Fruit fly (Drosophila melanogaster) whole organism, embryonic: ENCODE results near the gene CG14625.
A peak's percentile ranks its signal among the peaks of the same experiment; 100 is the strongest.

Source experiments
- Abd-B ChIP-seq: fragments of 200-800 bp; sonication (Bioruptor generic); optimal IDR thresholded peaks from 2 replicates; lab custom pipeline; 2018; ENCODE audit warnings: missing biosample characterization, mild to moderate bottlenecking, missing genetic modification characterization, moderate library complexity
- B-H2 ChIP-seq: fragments of 200-800 bp; sonication (Bioruptor generic); optimal IDR thresholded peaks from 2 replicates; lab custom pipeline; 2018; ENCODE audit warnings: missing biosample characterization, mild to moderate bottlenecking, missing genetic modification characterization
- CG10274 ChIP-seq: fragments of 200-800 bp; sonication (Bioruptor generic); optimal IDR thresholded peaks from 3 replicates; lab custom pipeline; 2017; ENCODE audit warnings: missing biosample characterization, mild to moderate bottlenecking, missing genetic modification characterization
- CG10321 ChIP-seq: fragments of 200-800 bp; sonication (Bioruptor generic); IDR thresholded peaks from 2 replicates; pipeline ENCODE4 v1.3.6; 2022; ENCODE audit warnings: missing biosample characterization, missing genetic modification characterization
- CG10654 ChIP-seq: fragments of 200-800 bp; sonication (Bioruptor generic); optimal IDR thresholded peaks from 2 replicates; lab custom pipeline; 2016; ENCODE audit warnings: missing biosample characterization, missing genetic modification characterization
- CG10959 ChIP-seq: fragments of 200-800 bp; sonication (Bioruptor generic); IDR thresholded peaks from 2 replicates; pipeline ENCODE4 v1.3.6; 2022; ENCODE audit warnings: missing biosample characterization, missing genetic modification characterization
- CG10979 ChIP-seq: fragments of 200-800 bp; sonication (Bioruptor generic); optimal IDR thresholded peaks from 2 replicates; lab custom pipeline; 2018; ENCODE audit warnings: missing biosample characterization, mild to moderate bottlenecking, missing genetic modification characterization, moderate library complexity
- CG12299 ChIP-seq: fragments of 200-800 bp; sonication (Bioruptor generic); optimal IDR thresholded peaks from 2 replicates; lab custom pipeline; 2018; ENCODE audit warnings: missing biosample characterization, mild to moderate bottlenecking, missing genetic modification characterization
- CG15601 ChIP-seq: fragments of 200-800 bp; sonication (Bioruptor generic); optimal IDR thresholded peaks from 3 replicates; lab custom pipeline; 2019; ENCODE audit warnings: missing biosample characterization, mild to moderate bottlenecking, missing genetic modification characterization, moderate library complexity
- CG1602 ChIP-seq: fragments of 200-800 bp; sonication (Bioruptor generic); optimal IDR thresholded peaks from 3 replicates; lab custom pipeline; 2016; ENCODE audit warnings: missing biosample characterization, missing genetic modification characterization
- CG17568 ChIP-seq: fragments of 200-800 bp; sonication (Bioruptor generic); optimal IDR thresholded peaks from 2 replicates; lab custom pipeline; 2018; ENCODE audit warnings: missing biosample characterization, mild to moderate bottlenecking, missing genetic modification characterization, moderate library complexity
- CG18599 ChIP-seq: fragments of 200-800 bp; sonication (Bioruptor generic); optimal IDR thresholded peaks from 3 replicates; lab custom pipeline; 2017; ENCODE audit warnings: missing biosample characterization, missing genetic modification characterization, mild to moderate bottlenecking, moderate library complexity, missing genetic modification reagents
- CG18764 ChIP-seq: fragments of 200-800 bp; sonication (Bioruptor generic); optimal IDR thresholded peaks from 3 replicates; lab custom pipeline; 2016; ENCODE audit warnings: missing biosample characterization, missing genetic modification characterization
- CG33557 ChIP-seq: fragments of 200-800 bp; sonication (Bioruptor generic); optimal IDR thresholded peaks from 2 replicates; lab custom pipeline; 2019; ENCODE audit warnings: missing biosample characterization, mild to moderate bottlenecking, missing genetic modification characterization, moderate library complexity
- CG3995 ChIP-seq: fragments of 200-800 bp; sonication (Bioruptor generic); optimal IDR thresholded peaks from 3 replicates; lab custom pipeline; 2016; ENCODE audit warnings: missing biosample characterization, missing genetic modification characterization
- CG7928 ChIP-seq: fragments of 200-800 bp; sonication (Bioruptor generic); optimal IDR thresholded peaks from 2 replicates; lab custom pipeline; 2017; ENCODE audit warnings: missing biosample characterization, mild to moderate bottlenecking, missing genetic modification characterization
- CG7987 ChIP-seq: fragments of 200-800 bp; sonication (Bioruptor generic); optimal IDR thresholded peaks from 2 replicates; lab custom pipeline; 2018; ENCODE audit warnings: missing biosample characterization, mild to moderate bottlenecking, missing genetic modification characterization, moderate library complexity
- CG9609 ChIP-seq: fragments of 200-800 bp; sonication (Bioruptor generic); optimal IDR thresholded peaks from 3 replicates; lab custom pipeline; 2016; ENCODE audit warnings: missing biosample characterization, missing genetic modification characterization
- CG9817 ChIP-seq: fragments of 200-800 bp; sonication (Bioruptor generic); optimal IDR thresholded peaks from 2 replicates; lab custom pipeline; 2018; ENCODE audit warnings: missing biosample characterization, mild to moderate bottlenecking, missing genetic modification characterization, moderate library complexity
- CG9876 ChIP-seq: fragments of 200-800 bp; sonication (Bioruptor generic); optimal IDR thresholded peaks from 2 replicates; lab custom pipeline; 2016; ENCODE audit warnings: missing biosample characterization, missing genetic modification characterization
- Doc2 ChIP-seq: fragments of 200-800 bp; sonication (Bioruptor generic); IDR thresholded peaks from 2 replicates; pipeline ENCODE4 v1.3.6; 2022; ENCODE audit warnings: missing biosample characterization, missing genetic modification characterization
- Dp ChIP-seq: fragments of 200-800 bp; sonication (Bioruptor generic); optimal IDR thresholded peaks from 2 replicates; lab custom pipeline; 2018; ENCODE audit warnings: missing biosample characterization, mild to moderate bottlenecking, missing genetic modification characterization, moderate library complexity
- E2f2 ChIP-seq: fragments of 200-800 bp; sonication (Bioruptor generic); IDR thresholded peaks from 2 replicates; pipeline ENCODE4 v1.3.6; 2022; ENCODE audit warnings: missing biosample characterization, missing genetic modification characterization
- Ets97D ChIP-seq: fragments of 200-800 bp; sonication (Bioruptor generic); optimal IDR thresholded peaks from 3 replicates; lab custom pipeline; 2016; ENCODE audit warnings: missing biosample characterization, missing genetic modification characterization
- Hey ChIP-seq: fragments of 200-800 bp; sonication (Bioruptor generic); optimal IDR thresholded peaks from 3 replicates; lab custom pipeline; 2018; ENCODE audit warnings: missing biosample characterization, mild to moderate bottlenecking, missing genetic modification characterization
- HmgZ ChIP-seq: fragments of 200-800 bp; sonication (Bioruptor generic); optimal IDR thresholded peaks from 2 replicates; lab custom pipeline; 2018; ENCODE audit warnings: missing biosample characterization, mild to moderate bottlenecking, missing genetic modification characterization
- Hr39 ChIP-seq: fragments of >200 bp; optimal IDR thresholded peaks from 2 replicates; lab custom pipeline; 2017
- NC2β ChIP-seq: fragments of 200-800 bp; sonication (Bioruptor generic); optimal IDR thresholded peaks from 2 replicates; lab custom pipeline; 2016; ENCODE audit warnings: missing biosample characterization, missing genetic modification characterization
- Ptx1 ChIP-seq: fragments of 200-800 bp; sonication (Bioruptor generic); IDR thresholded peaks from 2 replicates; pipeline ENCODE4 v1.3.6; 2022; ENCODE audit warnings: missing biosample characterization, missing genetic modification characterization
- Rx ChIP-seq: fragments of 200-800 bp; sonication (Bioruptor generic); IDR thresholded peaks from 2 replicates; pipeline ENCODE4 v1.3.6; 2022; ENCODE audit warnings: missing biosample characterization, missing genetic modification characterization
- Scr ChIP-seq: fragments of 200-800 bp; sonication (Bioruptor generic); IDR thresholded peaks from 2 replicates; pipeline ENCODE4 v1.3.6; 2022; ENCODE audit warnings: missing biosample characterization, missing genetic modification characterization; ENCODE audit not compliant: partially characterized antibody
- Six4 ChIP-seq: fragments of 200-800 bp; sonication (Bioruptor generic); optimal IDR thresholded peaks from 2 replicates; lab custom pipeline; 2016; ENCODE audit warnings: missing biosample characterization, missing genetic modification characterization
- Taf1 ChIP-seq: fragments of 200-800 bp; sonication (Bioruptor generic); IDR thresholded peaks from 2 replicates; pipeline ENCODE4 v1.3.6; 2022; ENCODE audit warnings: missing biosample characterization, missing genetic modification characterization
- YL-1 ChIP-seq: fragments of 200-800 bp; sonication (Bioruptor generic); optimal IDR thresholded peaks from 3 replicates; lab custom pipeline; 2017; ENCODE audit warnings: missing biosample characterization, mild to moderate bottlenecking, missing genetic modification characterization
- bcd ChIP-seq: fragments of 200-800 bp; sonication (Bioruptor generic); optimal IDR thresholded peaks from 2 replicates; lab custom pipeline; 2017; ENCODE audit warnings: missing biosample characterization, mild to moderate bottlenecking, missing genetic modification characterization
- bigmax ChIP-seq: fragments of 200-800 bp; sonication (Bioruptor generic); optimal IDR thresholded peaks from 2 replicates; lab custom pipeline; 2018; ENCODE audit warnings: missing biosample characterization, mild to moderate bottlenecking, missing genetic modification characterization
- bsh ChIP-seq, 2 experiments: fragments of 200-800 bp; sonication (Bioruptor generic); optimal IDR thresholded peaks; 2 replicates each; lab custom pipeline; 2017 to 2018; ENCODE audit warnings: mild to moderate bottlenecking in 2 of 2, missing biosample characterization in 2 of 2, missing genetic modification characterization in 2 of 2, moderate library complexity in 1 of 2
- caup ChIP-seq: fragments of 200-800 bp; sonication (Bioruptor generic); optimal IDR thresholded peaks from 3 replicates; lab custom pipeline; 2017; ENCODE audit warnings: missing biosample characterization, mild to moderate bottlenecking, missing genetic modification characterization, moderate library complexity; ENCODE audit not compliant: severe bottlenecking
- ems ChIP-seq: fragments of 200-800 bp; sonication (Bioruptor generic); optimal IDR thresholded peaks from 3 replicates; lab custom pipeline; 2016; ENCODE audit warnings: missing biosample characterization, missing genetic modification characterization
- gcm ChIP-seq: fragments of 200-800 bp; sonication (Bioruptor generic); optimal IDR thresholded peaks from 2 replicates; lab custom pipeline; 2019; ENCODE audit warnings: missing biosample characterization, mild to moderate bottlenecking, missing genetic modification characterization, moderate library complexity
- ken ChIP-seq: fragments of 200-800 bp; sonication (Bioruptor generic); IDR thresholded peaks from 3 replicates; pipeline ENCODE4 v1.3.6; 2022; ENCODE audit warnings: missing biosample characterization, missing genetic modification characterization
- maf-S ChIP-seq: fragments of 200-800 bp; sonication (Bioruptor generic); optimal IDR thresholded peaks from 2 replicates; lab custom pipeline; 2016; ENCODE audit warnings: missing biosample characterization, missing genetic modification characterization
- nau ChIP-seq: fragments of 200-800 bp; sonication (Bioruptor generic); optimal IDR thresholded peaks from 3 replicates; lab custom pipeline; 2017; ENCODE audit warnings: missing biosample characterization, mild to moderate bottlenecking, missing genetic modification characterization, missing genetic modification reagents
- nerfin-1 ChIP-seq: fragments of 200-800 bp; sonication (Bioruptor generic); optimal IDR thresholded peaks from 3 replicates; lab custom pipeline; 2019; ENCODE audit warnings: missing biosample characterization, mild to moderate bottlenecking, missing genetic modification characterization, moderate library complexity
- pzg ChIP-seq: fragments of 200-800 bp; sonication (Bioruptor generic); optimal IDR thresholded peaks from 3 replicates; lab custom pipeline; 2018; ENCODE audit warnings: missing biosample characterization, mild to moderate bottlenecking, missing genetic modification characterization, moderate library complexity
- sc ChIP-seq, 3 experiments: fragments of >200 bp in 2 of 3; fragments of 200-800 bp in 1 of 3; sonication (Bioruptor generic) in 1 of 3; optimal IDR thresholded peaks; 2 replicates in 2 of 3; 3 replicates in 1 of 3; lab custom pipeline; 2017; ENCODE audit warnings: mild to moderate bottlenecking in 1 of 3, missing biosample characterization in 1 of 3, missing genetic modification characterization in 1 of 3, missing genetic modification reagents in 1 of 3
- schlank ChIP-seq: fragments of 200-800 bp; sonication (Bioruptor generic); optimal IDR thresholded peaks from 2 replicates; lab custom pipeline; 2018; ENCODE audit warnings: missing biosample characterization, mild to moderate bottlenecking, missing genetic modification characterization
- tap ChIP-seq: fragments of 200-800 bp; optimal IDR thresholded peaks from 3 replicates; lab custom pipeline; 2019; ENCODE audit warnings: missing biosample characterization, mild to moderate bottlenecking, missing genetic modification characterization, moderate library complexity
- tll ChIP-seq, 2 experiments: fragments of 200-800 bp in 1 of 2; fragments of >200 bp in 1 of 2; sonication (Bioruptor generic) in 1 of 2; optimal IDR thresholded peaks; 2 replicates each; lab custom pipeline; 2017 to 2019; ENCODE audit warnings: missing biosample characterization in 2 of 2, missing genetic modification characterization in 2 of 2, mild to moderate bottlenecking in 1 of 2, moderate library complexity in 1 of 2
- wor ChIP-seq: fragments of 200-800 bp; sonication (Bioruptor generic); IDR thresholded peaks from 2 replicates; pipeline ENCODE4 v1.3.6; 2022; ENCODE audit warnings: missing biosample characterization, missing genetic modification characterization

The CG14625 gene

dm6 chrX:1236475-1236874 lies 37.1 kb downstream of the CG14625 start, which contains the start of gene CG3638 (continued):
- TF ChIP-seq ken (GFP tag; lab: Robert Waterston, UW), result peak; percentile 25; the same call in 1 of the 3 replicates
- peak; percentile 96 for TF ChIP-seq pzg (GFP tag; lab: Kevin White, UChicago)
- peak; percentile 74 for TF ChIP-seq HmgZ (tag; lab: Kevin White, UChicago)
- TF ChIP-seq CG15601 (tag; lab: Kevin White, UChicago), result peak; percentile 24
- peak; percentile 6 for TF ChIP-seq CG18764 (GFP tag; lab: Kevin White, UChicago)
- peak; percentile 67 for TF ChIP-seq Scr (GFP tag; lab: Robert Waterston, UW)
- no peak for TF ChIP-seq gcm (GFP tag; lab: Kevin White, UChicago)
- TF ChIP-seq nerfin-1 (tag; lab: Kevin White, UChicago), result peak; percentile 52
- no peak for TF ChIP-seq ems (GFP tag; lab: Kevin White, UChicago)
- peak; percentile 43 for TF ChIP-seq Abd-B (GFP tag; lab: Kevin White, UChicago)
- TF ChIP-seq sc (optimal IDR thresholded peaks at IDR 0.05; lab: Kevin White, UChicago), result no peak
- no peak for TF ChIP-seq sc (GFP tag; optimal IDR thresholded peaks at IDR 0.05; lab: Kevin White, UChicago)
- TF ChIP-seq Ets97D (GFP tag; lab: Kevin White, UChicago), result peak; percentile 84
- peak; percentile 16 for TF ChIP-seq CG9817 (tag; lab: Kevin White, UChicago)
- TF ChIP-seq CG12299 (tag; lab: Kevin White, UChicago), result peak; percentile 0
- TF ChIP-seq CG10959 (GFP tag; lab: Robert Waterston, UW), result no peak
- peak; percentile 17 for TF ChIP-seq bcd (GFP tag; lab: Kevin White, UChicago)
- TF ChIP-seq bigmax (GFP tag; lab: Kevin White, UChicago), result no peak
- TF ChIP-seq CG3995, result no peak
- TF ChIP-seq CG33557 (GFP tag; lab: Kevin White, UChicago), result no peak
- TF ChIP-seq CG7987 (GFP tag; lab: Kevin White, UChicago), result peak; percentile 46
- TF ChIP-seq CG10654 (GFP tag; lab: Kevin White, UChicago), result no peak
- TF ChIP-seq CG1602 (GFP tag; lab: Kevin White, UChicago), result peak; percentile 26
- TF ChIP-seq Hr39 (lab: Kevin White, UChicago), result no peak
- no peak for TF ChIP-seq nau (GFP tag; lab: Kevin White, UChicago)
- TF ChIP-seq CG18599 (GFP tag; lab: Kevin White, UChicago), result no peak
- peak; percentile 37 for TF ChIP-seq YL-1 (GFP tag; lab: Kevin White, UChicago)
- TF ChIP-seq Dp (GFP tag; lab: Kevin White, UChicago), result peak; percentile 65
- peak; percentile 69 for TF ChIP-seq E2f2 (GFP tag; lab: Robert Waterston, UW)
- no peak for TF ChIP-seq tap (tag; lab: Kevin White, UChicago)
- peak; percentile 4 for TF ChIP-seq NC2β (GFP tag; lab: Kevin White, UChicago)
- TF ChIP-seq CG10979 (tag; lab: Kevin White, UChicago), result peak; percentile 42

- TF ChIP-seq CG7928 (GFP tag; lab: Kevin White, UChicago) (peak; percentile 49), B-H2 (GFP tag; lab: Kevin White, UChicago) (no peak), Ptx1 (GFP tag; lab: Robert Waterston, UW) (no peak), Six4 (GFP tag; lab: Kevin White, UChicago) (no peak), bsh (GFP tag; optimal IDR thresholded peaks at IDR 0.05; lab: Kevin White, UChicago) (no peak), schlank (tag; lab: Kevin White, UChicago) (no peak), Hey (tag; lab: Kevin White, UChicago) (no peak), CG9609 (GFP tag; lab: Kevin White, UChicago) (no peak), tll (GFP tag; optimal IDR thresholded peaks at IDR 0.05; lab: Kevin White, UChicago) (peak in 1 of 2 experiments; percentile 18), maf-S (GFP tag; lab: Kevin White, UChicago) (no peak), Taf1 (GFP tag; lab: Robert Waterston, UW) (no peak), CG9876 (no peak), CG10321 (GFP tag; lab: Robert Waterston, UW) (no peak), Hr39 (lab: Kevin White, UChicago) (no peak), CG10274 (GFP tag; lab: Kevin White, UChicago) (no peak), CG17568 (GFP tag; lab: Kevin White, UChicago) (no peak), caup (no peak), wor (GFP tag; lab: Robert Waterston, UW) (no peak), Doc2 (GFP tag; lab: Robert Waterston, UW) (no peak), Rx (GFP tag; lab: Robert Waterston, UW) (no peak)
Measured at dm6 chrX:1239832-1240231, 40.5 kb downstream of the CG14625 start, which contains the start of gene CG11403. Gene CG11403 (minus strand): TSS chrX:1239884.
